Worm (Caenorhabditis elegans) whole organism, dauer: ENCODE results near the gene B0280.9.

Experiments
- unc-62 ChIP-seq: sonication (generic microtip); optimal IDR thresholded peaks from 2 replicates; lab custom pipeline; 2017; ENCODE audit warnings: missing biosample characterization, missing genetic modification reagents, missing genetic modification characterization

The B0280.9 gene

DNA sequence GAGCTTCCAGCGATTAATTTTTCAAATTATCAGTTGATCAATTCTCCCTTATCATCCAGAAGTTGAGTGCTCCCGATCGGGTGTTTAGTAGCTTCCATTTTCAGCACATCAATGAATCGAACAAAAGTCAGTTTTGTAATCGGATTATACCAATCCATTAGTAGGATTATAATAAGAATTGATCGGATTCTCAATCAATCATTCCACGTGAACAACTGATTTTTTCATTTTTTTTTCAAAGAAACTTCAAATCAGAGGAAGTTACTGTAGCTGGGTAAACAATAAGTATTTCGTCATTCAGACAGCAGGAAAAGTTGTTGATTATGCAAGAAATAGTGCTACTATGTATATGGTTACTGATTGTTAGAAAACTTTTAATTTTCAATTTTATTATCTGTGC is 15.8 kb downstream of the B0280.9 start:
- TF ChIP-seq unc-62 (GFP tag; lab: Kevin White, UChicago): no peak

DNA sequence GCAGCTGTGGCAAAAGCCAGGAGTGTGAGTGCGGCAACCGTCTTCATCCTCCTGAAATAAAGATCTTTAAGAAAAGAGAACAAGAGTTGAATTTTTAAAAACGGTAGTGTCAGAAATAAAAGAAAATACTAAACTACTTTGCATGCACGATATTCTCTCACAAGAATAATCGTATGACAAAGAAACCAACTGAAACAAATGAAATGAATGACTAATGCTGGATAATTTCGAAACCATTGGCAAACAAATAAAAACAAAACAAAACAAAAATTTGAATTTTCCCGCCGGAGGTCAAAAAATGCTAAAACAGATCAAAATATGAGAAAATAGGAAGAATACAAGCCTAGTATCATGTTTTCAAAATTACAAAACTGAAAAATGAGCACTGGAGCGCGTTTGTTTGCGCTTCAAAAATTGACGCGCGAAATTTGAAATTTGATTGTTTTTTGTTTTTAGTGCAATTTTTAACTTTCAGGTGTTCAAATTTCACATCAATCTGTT is 18.7 kb downstream of the B0280.9 start, which contains the start of gene cpg-2:
cpg-2 (minus strand) TSS at position 51 of the 501 bp plus-strand sequence.
- TF ChIP-seq unc-62 (GFP tag; lab: Kevin White, UChicago): no peak

DNA sequence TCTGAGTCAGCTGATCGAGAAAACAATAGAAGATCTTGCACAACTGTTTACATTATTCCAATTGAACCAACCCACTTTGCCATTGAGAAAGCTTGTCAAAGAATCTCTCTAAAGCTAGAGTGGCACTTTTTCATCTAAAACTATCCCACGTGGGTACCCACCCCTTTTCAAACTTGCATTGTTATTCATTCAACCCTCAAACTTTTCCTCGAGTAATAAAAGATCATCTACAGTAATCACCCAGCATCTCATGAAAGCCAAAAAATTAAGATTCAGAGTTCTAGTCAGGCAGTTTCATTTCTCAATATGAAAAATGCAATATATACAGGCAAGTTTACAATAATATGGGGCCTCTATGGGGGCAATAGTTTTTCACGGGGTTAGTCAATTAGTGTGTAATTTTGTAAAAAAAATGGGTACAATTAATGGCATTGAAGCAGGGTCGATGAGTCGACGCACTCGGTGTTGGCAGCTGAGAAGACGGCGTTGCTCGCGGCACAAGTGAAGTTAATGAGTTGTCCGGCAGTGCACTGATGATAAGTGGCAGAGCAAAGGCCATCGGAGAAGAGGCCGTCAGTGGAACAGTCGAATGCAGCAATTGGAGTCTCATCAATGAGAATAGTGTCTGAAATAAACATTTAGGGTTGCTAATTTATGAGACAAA is 20.7 kb downstream of the B0280.9 start:
- no peak for TF ChIP-seq unc-62 (GFP tag; lab: Kevin White, UChicago)

DNA sequence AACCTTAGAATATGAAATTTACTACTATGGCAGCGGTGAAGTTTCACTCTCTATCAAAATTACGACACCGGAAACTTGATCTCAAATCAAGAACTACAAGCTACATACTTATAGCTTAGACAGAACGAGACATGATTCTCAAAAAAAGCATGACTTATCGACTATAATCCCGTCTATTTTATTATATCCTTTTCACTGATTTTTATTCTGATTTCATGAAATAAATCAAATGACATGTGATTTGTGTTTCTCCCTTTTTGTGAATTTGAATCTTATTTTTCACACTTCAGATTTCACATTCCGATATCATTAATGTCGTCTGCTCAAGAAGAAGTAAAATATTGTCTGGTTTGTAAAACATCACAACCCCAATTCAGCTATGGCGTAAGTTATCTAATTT is 22.7 kb downstream of the B0280.9 start, which contains the start of gene ZK418.11:
ZK418.11 (plus strand) TSS at position 289 of the 400 bp plus-strand sequence.
- TF ChIP-seq unc-62 (GFP tag; lab: Kevin White, UChicago): no peak

DNA sequence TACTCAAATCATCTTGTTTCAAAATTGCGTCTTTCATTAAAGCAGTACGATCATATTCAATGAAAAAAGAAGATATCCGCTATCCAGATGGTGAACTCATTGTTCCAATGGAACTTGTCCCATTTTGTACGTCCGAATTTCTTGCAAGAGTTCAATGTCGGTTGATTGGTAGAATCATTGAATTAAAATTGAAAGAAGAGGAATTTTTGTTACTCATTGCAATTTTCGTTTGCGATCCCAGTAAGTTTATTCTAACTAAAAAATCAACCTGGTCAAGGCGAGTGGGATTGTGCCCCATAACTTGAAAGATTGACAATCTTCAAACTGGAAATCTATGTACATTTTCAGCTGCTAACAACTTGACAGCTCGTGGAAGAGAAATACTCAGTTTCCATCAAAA is 26.2 kb downstream of the B0280.9 start:
- TF ChIP-seq unc-62 (GFP tag; lab: Kevin White, UChicago): no peak

DNA sequence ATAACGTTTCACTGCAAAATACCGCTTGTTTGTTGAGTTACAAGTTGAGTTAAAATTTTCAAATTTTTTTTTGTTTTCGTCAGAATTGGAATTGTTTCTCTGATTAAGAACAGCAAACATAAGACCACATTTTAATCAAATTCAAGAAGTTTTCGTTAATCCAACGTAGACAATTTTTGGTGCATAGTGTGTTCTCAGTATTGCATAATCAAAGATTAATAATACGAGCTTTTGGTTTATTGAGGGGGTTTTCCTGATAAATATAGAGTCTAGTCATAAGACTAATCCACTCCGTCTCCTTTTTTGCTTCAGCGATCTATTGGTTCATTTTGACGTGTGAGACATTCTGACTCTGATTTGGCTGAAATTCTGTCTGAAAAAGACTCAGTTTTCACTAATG is 27.5 kb downstream of the B0280.9 start, which contains the start of gene nhr-9:
nhr-9 (plus strand) TSS at position 307 of the 400 bp plus-strand sequence.
- TF ChIP-seq unc-62 (GFP tag; lab: Kevin White, UChicago): no peak

DNA sequence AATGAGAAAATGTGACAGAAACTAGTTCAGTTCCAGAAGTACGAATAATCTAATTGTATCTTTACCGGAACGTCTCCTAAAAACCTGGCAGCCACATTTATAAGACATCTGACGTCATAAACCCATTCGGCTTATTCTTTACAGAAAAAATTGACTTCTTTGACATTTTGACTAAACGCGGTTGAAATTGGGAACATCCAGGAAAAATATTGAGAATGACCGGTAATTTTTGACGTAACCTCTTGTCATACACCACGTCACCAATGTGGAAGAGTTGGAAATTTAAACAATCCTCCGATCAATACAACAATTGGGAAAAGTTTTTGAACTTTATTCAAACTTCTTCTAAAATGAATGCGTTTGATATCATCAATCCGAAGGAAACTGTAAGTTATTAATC is 31.7 kb downstream of the B0280.9 start, which contains the start of gene ZK418.2:
ZK418.2 (plus strand) TSS at position 301 of the 400 bp plus-strand sequence.
- no peak for TF ChIP-seq unc-62 (GFP tag; lab: Kevin White, UChicago)

DNA sequence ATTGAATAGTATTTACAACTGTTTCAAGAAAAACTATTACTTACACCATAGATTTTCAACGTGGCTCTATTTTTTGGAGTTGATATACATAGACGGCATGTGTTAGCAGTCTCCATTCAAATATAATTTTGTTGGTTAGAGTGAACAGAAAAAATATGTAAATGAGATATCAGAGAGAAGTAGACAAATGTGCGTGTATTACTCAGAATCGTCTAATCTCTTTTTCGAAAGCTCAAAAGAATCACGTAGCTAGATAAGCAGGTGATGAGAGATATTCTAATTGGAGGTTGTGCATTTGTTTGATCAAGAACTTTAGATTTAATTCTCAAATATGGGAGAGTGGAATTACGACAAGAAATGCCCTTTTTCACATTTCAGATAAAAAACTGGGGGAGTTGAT is 32.1 kb downstream of the B0280.9 start, which contains the start of gene ZK418.10:
ZK418.10 (minus strand) TSS at position 148 of the 400 bp plus-strand sequence.
- TF ChIP-seq unc-62 (GFP tag; lab: Kevin White, UChicago): no peak

DNA sequence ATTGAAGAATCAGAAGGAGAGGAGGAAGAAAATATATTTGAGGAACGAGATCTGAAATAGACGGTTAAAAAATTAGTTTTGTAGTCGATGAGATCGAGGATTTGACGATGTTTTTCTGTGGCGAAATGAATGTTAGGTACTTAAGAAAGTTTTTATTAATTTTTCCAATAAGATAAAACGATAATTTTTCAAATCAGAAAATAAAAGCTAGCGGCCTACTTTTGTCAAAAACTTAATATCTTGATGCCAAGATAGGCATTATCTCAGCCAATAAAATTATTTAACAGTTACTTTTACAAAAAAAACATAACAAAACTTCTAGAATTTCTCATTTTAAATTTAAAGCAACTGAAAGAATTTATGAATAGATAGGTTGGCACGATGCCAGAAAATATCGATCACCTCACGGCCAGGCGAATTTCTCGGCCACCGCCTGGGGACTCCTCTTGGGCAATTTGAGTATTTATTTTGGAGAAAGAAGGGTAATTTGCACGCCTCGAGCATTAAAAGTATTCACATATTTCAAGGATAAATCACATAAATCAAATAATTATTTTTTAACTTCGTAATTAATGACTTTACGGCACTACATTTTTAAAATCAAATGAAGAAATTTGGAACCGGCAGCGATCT is 34.9 kb downstream of the B0280.9 start, which contains the start of gene fubl-2:
fubl-2 (minus strand) TSS at position 51 of the 633 bp plus-strand sequence.
- TF ChIP-seq unc-62 (GFP tag; lab: Kevin White, UChicago): no peak

DNA sequence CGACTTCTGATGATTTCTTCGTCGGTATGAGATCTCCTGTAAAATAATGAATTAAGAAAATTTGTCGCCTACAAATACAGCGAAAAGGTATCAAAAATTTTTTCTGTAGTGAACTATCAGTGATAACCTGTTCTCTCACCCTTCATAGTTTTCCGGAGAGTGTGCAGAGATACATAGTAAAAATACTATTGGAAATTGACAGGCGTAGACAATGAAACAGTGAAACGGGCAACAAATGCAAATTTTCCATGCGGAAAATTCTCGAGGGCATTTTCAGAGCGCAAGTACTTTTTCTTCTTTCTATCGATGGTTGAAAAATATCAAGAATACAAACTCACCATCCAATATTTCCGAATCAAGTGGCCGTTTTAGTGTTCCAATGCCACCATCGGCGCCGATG is 35.5 kb downstream of the B0280.9 start:
- TF ChIP-seq unc-62 (GFP tag; lab: Kevin White, UChicago): no peak

DNA sequence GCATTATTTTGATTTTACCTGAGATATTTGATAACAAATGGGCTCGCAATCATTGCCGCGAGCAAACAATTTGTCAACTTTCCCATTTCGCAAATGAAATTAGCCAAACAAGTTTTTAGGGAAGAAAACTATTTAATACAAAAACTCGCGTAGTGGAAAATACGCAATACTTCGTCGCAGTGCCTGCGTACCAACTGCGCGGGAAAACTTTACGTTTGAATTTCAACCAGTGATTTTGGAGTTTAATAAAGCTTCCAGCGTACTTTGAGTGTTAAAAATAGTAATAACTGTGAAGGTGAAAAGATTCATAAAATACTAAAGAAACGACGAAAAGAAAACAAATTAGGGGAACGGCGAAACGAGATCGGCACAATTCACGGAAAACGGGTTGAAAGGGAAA is 37.8 kb downstream of the B0280.9 start, which contains the start of gene tofu-7:
tofu-7 (minus strand) TSS at position 111 of the 400 bp plus-strand sequence.
- TF ChIP-seq unc-62 (GFP tag; lab: Kevin White, UChicago): no peak

DNA sequence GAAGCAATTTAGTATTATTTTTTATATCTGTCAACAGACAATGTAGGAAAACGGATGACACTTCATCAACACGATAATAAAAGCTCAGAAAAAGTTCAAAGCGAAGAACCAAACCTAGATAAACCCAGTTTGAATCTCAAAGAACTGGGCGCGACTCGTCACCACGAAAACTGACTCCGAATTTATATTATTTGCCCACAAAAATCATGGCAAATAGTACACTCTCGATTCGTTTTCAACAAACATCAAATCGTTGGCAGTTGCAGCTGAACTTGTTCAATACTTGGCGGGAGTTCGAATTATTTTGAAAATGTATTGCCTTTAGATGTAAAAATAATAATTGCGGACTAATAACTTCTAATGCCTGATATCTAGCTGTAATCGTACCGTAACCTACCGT is 39.6 kb downstream of the B0280.9 start:
- no peak for TF ChIP-seq unc-62 (GFP tag; lab: Kevin White, UChicago)

DNA sequence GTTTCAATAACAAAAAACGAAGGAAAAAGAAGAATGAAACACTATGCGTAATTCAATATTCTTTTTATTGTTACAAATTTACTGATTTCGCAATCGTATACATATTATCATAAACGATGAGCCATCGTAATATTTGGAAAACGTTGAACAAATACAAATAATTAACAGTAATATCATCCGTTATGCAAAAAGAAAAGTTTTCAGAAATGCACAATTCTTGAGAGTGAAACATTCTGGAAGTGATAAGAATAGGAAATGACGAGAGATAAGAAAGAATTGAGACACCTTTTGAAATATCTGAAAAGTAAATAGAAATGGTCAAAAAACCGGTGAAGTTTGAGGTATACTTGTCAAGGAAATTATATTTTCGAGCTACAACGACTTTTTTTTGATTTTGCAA is 41.2 kb downstream of the B0280.9 start:
- no peak for TF ChIP-seq unc-62 (GFP tag; lab: Kevin White, UChicago)

DNA sequence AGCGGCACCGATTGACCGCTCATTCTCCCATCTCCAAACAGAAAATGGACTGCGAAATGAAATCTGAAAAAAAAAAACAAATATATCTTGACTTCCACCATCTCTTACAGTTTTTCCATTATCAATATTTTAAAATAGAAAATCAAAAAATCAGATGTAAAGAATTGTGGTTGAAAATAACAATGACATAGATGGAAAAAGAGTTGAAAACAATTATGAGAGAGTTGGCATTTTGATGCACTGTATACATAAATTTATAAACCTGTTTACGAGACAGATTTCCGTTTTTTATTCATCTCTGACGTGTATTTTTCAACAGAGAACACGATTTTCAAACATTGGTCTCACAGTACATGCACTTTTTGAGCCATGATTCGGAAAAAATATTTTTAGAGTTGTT is 42.0 kb downstream of the B0280.9 start, which contains the start of gene ZK418.7:
ZK418.7 (minus strand) TSS at position 101 of the 400 bp plus-strand sequence.
- TF ChIP-seq unc-62 (GFP tag; lab: Kevin White, UChicago): no peak

DNA sequence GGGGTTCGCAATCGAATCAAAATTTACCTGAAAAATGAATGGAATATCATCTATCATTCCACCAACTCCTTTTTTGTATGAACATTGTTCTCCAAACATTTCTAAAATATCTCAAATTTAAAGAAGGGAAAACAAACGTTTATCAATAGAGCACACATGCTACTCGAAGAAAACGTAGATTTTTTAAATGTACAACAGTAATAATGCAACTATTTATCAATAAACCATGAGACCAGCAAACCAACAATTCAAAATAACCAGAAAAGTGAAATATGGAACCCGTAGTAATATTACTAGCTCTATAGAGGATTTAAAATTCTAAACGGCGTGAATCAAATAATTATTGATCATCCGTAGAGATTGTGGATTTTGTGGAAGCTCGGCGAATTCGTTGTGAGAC is 44.0 kb downstream of the B0280.9 start, which contains the start of gene ZK418.6:
ZK418.6 (minus strand) TSS at position 101 of the 400 bp plus-strand sequence.
- no peak for TF ChIP-seq unc-62 (GFP tag; lab: Kevin White, UChicago)

DNA sequence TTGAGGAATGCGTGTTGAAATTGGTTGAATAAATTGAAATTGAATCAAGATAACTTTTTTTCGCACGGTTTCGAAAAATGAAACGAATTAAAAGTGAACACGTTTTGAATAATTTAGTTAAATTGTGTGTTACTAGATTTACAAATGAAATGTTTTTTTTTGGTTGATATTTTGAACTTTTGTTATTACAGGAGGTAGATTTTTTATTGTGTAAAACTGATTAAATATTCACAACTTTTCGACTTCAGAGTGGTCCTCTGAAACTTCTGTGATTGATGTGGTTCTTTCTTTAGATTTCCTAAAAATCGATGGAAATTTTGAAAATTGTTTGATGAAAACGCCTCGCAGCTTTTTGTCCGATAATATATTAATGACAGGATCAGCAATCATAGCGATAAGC is 46.3 kb downstream of the B0280.9 start, which contains the start of gene ZK418.13:
ZK418.13 (minus strand) TSS at position 101 of the 400 bp plus-strand sequence.
- TF ChIP-seq unc-62 (GFP tag; lab: Kevin White, UChicago): no peak
